Worm (Caenorhabditis elegans) whole organism, L3 larva: ENCODE measurements around the gene mtre-1.

Experiments used
- ama-1 ChIP-seq: fragments of 150-350 bp; optimal IDR thresholded peaks from 2 replicates; lab custom pipeline; 2018
- ceh-28 ChIP-seq: fragments of 150-350 bp; optimal IDR thresholded peaks from 2 replicates; lab custom pipeline; 2014; ENCODE audit warnings: missing biosample characterization, missing genetic modification reagents, missing genetic modification characterization
- egl-27 ChIP-seq: sonication (generic microtip); optimal IDR thresholded peaks from 4 replicates; lab custom pipeline; 2017; ENCODE audit warnings: missing biosample characterization, missing genetic modification reagents, missing genetic modification characterization
- elt-1 ChIP-seq: fragments of 150-350 bp; optimal IDR thresholded peaks from 2 replicates; lab custom pipeline; 2014; ENCODE audit warnings: missing biosample characterization, missing genetic modification characterization
- elt-2 ChIP-seq: sonication (generic microtip); optimal IDR thresholded peaks from 2 replicates; lab custom pipeline; 2016; ENCODE audit warnings: missing genetic modification reagents, mild to moderate bottlenecking, missing genetic modification characterization, missing compliant biosample characterization
- jun-1 ChIP-seq: fragments of 150-350 bp; optimal IDR thresholded peaks from 2 replicates; lab custom pipeline; 2014; ENCODE audit warnings: missing biosample characterization, missing genetic modification reagents, missing genetic modification characterization
- lin-15B ChIP-seq: fragments of 150-350 bp; optimal IDR thresholded peaks from 2 replicates; lab custom pipeline; 2014; ENCODE audit warnings: missing biosample characterization, missing genetic modification characterization
- lin-39 ChIP-seq: fragments of 150-350 bp; optimal IDR thresholded peaks from 2 replicates; lab custom pipeline; 2018; ENCODE audit warnings: missing biosample characterization, missing genetic modification reagents, missing genetic modification characterization
- nhr-11 ChIP-seq: fragments of 150-350 bp; optimal IDR thresholded peaks from 2 replicates; lab custom pipeline; 2014; ENCODE audit warnings: missing biosample characterization, missing genetic modification characterization
- nhr-237 ChIP-seq: fragments of 150-350 bp; optimal IDR thresholded peaks from 2 replicates; lab custom pipeline; 2014; ENCODE audit warnings: missing biosample characterization, missing genetic modification characterization
- nhr-43 ChIP-seq: sonication (generic microtip); optimal IDR thresholded peaks from 2 replicates; lab custom pipeline; 2016; ENCODE audit warnings: mild to moderate bottlenecking, missing genetic modification characterization, missing compliant biosample characterization; ENCODE audit not compliant: poor library complexity, severe bottlenecking
- nhr-77 ChIP-seq: fragments of 150-350 bp; optimal IDR thresholded peaks from 2 replicates; lab custom pipeline; 2014; ENCODE audit warnings: missing biosample characterization, missing genetic modification characterization
- pha-4 ChIP-seq: fragments of 150-350 bp; optimal IDR thresholded peaks from 2 replicates; lab custom pipeline; 2014; ENCODE audit warnings: missing biosample characterization, missing genetic modification reagents, missing genetic modification characterization
- pqm-1 ChIP-seq: fragments of 150-350 bp; optimal IDR thresholded peaks from 2 replicates; lab custom pipeline; 2017; ENCODE audit warnings: missing biosample characterization, missing genetic modification characterization, inconsistent platforms
- sea-2 ChIP-seq: fragments of 150-350 bp; sonication (generic microtip); optimal IDR thresholded peaks from 4 replicates; lab custom pipeline; 2014; ENCODE audit warnings: missing biosample characterization, missing genetic modification reagents, missing genetic modification characterization
- ztf-4 ChIP-seq: fragments of 150-350 bp; optimal IDR thresholded peaks from 2 replicates; lab custom pipeline; 2014; ENCODE audit warnings: missing biosample characterization, missing genetic modification characterization

mtre-1 gene

ce11 chrII:8004157-8004556 lies 46.2 kb downstream of the mtre-1 start, which contains the start of gene pgp-11:
pgp-11 (minus strand) TSS chrII:8004257.
- no peak for TF ChIP-seq nhr-237 (tag; lab: Kevin White, UChicago)
- no peak for TF ChIP-seq jun-1 (tag; lab: Kevin White, UChicago)
- TF ChIP-seq ztf-4 = no peak
- no peak for TF ChIP-seq nhr-11 (tag; lab: Kevin White, UChicago)
- TF ChIP-seq elt-1 (tag; lab: Kevin White, UChicago) = no peak
- TF ChIP-seq ama-1 (lab: Kevin White, UChicago) = no peak
- no peak for TF ChIP-seq egl-27 (tag; lab: Kevin White, UChicago)
- TF ChIP-seq lin-39 (tag; lab: Kevin White, UChicago) = no peak
- no peak for TF ChIP-seq sea-2 (GFP tag; lab: Kevin White, UChicago)
- no peak for TF ChIP-seq nhr-43 (tag; lab: Kevin White, UChicago)

ce11 chrII:8001428-8001827 lies 48.9 kb downstream of the mtre-1 start:
- TF ChIP-seq pha-4 (tag; lab: Kevin White, UChicago) (peak; percentile 13), lin-15B (no peak), ceh-28 (no peak), pqm-1 (tag; lab: Kevin White, UChicago) (peak; percentile 75), nhr-77 (no peak), elt-2 (tag; lab: Kevin White, UChicago) (peak; percentile 86)
- TF ChIP-seq, all 47 proteins: peak for 3
